Worm (Caenorhabditis elegans): Measurements from ENCODE around the gene gst-15.

Gene gst-15

ce11 chrII:13609655-13610054, 3.3 kb downstream of the gst-15 start, which contains the start of gene gst-20:
Gene gst-20 (minus strand): TSS chrII:13609824.
- TF ChIP-seq dox-1 (GFP tag; IDR thresholded peaks at IDR 0.05): 0 out of 2 replicates have a peak, but pooled peaks have one; percentile 34
- peak; percentile 20 for TF ChIP-seq lin-40 (tag; optimal IDR thresholded peaks at IDR 0.05)
- peak; percentile 50 for TF ChIP-seq tbp1 (GFP tag; optimal IDR thresholded peaks at IDR 0.05)
- peak; percentile 8 for TF ChIP-seq attf-5 (GFP tag; optimal IDR thresholded peaks at IDR 0.05)
- TF ChIP-seq nhr-80 (tag; optimal IDR thresholded peaks at IDR 0.05): peak; percentile 71
- no peak for TF ChIP-seq cebp-1 (GFP tag; IDR thresholded peaks at IDR 0.05)
- TF ChIP-seq cebp-1 (tag; optimal IDR thresholded peaks at IDR 0.05): peak; percentile 29
- TF ChIP-seq let-607 (tag; optimal IDR thresholded peaks at IDR 0.05): peak in 1 of 2 experiments; percentile 15
- no peak for TF ChIP-seq F57C9.4 (tag; optimal IDR thresholded peaks at IDR 0.05)
- TF ChIP-seq ztf-22 (GFP tag; optimal IDR thresholded peaks at IDR 0.05): no peak

ce11 chrII:13600904-13601303, 12.1 kb downstream of the gst-15 start, which contains the start of gene csp-1:
Gene csp-1 (plus strand): TSS chrII:13601204.
- TF ChIP-seq ceh-27 (GFP tag; optimal IDR thresholded peaks at IDR 0.05) (no peak), atf-7 (tag; optimal IDR thresholded peaks at IDR 0.05) (no peak), F52B5.7 (tag; optimal IDR thresholded peaks at IDR 0.05) (no peak), hrde-1 (tag; optimal IDR thresholded peaks at IDR 0.05; ENCODE audit: borderline replicate concordance) (no peak), gei-17 (GFP tag; optimal IDR thresholded peaks at IDR 0.05) (no peak), nfya-2 (GFP tag; IDR thresholded peaks at IDR 0.05) (no peak), snpc-4 (GFP tag; optimal IDR thresholded peaks at IDR 0.05) (no peak), snpc-4 (tag; optimal IDR thresholded peaks at IDR 0.05) (no peak), ztf-18 (tag; optimal IDR thresholded peaks at IDR 0.05) (no peak), cebp-1 (GFP tag; IDR thresholded peaks at IDR 0.05) (no peak), cebp-1 (tag; optimal IDR thresholded peaks at IDR 0.05) (no peak), T07F8.4 (tag; optimal IDR thresholded peaks at IDR 0.05) (no peak), egl-44 (GFP tag; IDR thresholded peaks at IDR 0.05) (no peak), tbx-9 (tag; optimal IDR thresholded peaks at IDR 0.05; ENCODE audit: borderline replicate concordance) (no peak), Y95B8A.8 (GFP tag; IDR thresholded peaks at IDR 0.05) (no peak), sdz-38 (tag; optimal IDR thresholded peaks at IDR 0.05) (no peak), lir-1 (GFP tag; conservative IDR thresholded peaks at IDR 0.05) (no peak), lsl-1 (GFP tag; optimal IDR thresholded peaks at IDR 0.05) (no peak), ama-1 (optimal IDR thresholded peaks at IDR 0.05) (no peak), ama-1 (GFP tag; optimal IDR thresholded peaks at IDR 0.05) (no peak), madf-6 (GFP tag; IDR thresholded peaks at IDR 0.05) (no peak), egrh-3 (GFP tag; IDR thresholded peaks at IDR 0.05) (no peak), unc-130 (GFP tag; optimal IDR thresholded peaks at IDR 0.05) (no peak)

ce11 chrII:13596505-13596977, 16.5 kb downstream of the gst-15 start, which contains the start of the genes fbxc-23 and csc-1:
Gene fbxc-23 (minus strand): TSS chrII:13596555.
Gene csc-1 (plus strand): TSS chrII:13596955.
- TF ChIP-seq F57C9.4 (tag; optimal IDR thresholded peaks at IDR 0.05) (no peak), die-1 (tag; optimal IDR thresholded peaks at IDR 0.05) (no peak), lsl-1 (GFP tag; optimal IDR thresholded peaks at IDR 0.05) (peak; percentile 92), pha-4 (tag; optimal IDR thresholded peaks at IDR 0.05) (no peak), F10E7.11 (tag; optimal IDR thresholded peaks at IDR 0.05) (no peak), rec-8 (tag; optimal IDR thresholded peaks at IDR 0.05) (no peak), nhr-90 (tag; optimal IDR thresholded peaks at IDR 0.05) (no peak), snpc-1.3 (tag; optimal IDR thresholded peaks at IDR 0.05; ENCODE audit: insufficient read depth) (peak; percentile 47), Y95B8A.8 (GFP tag; IDR thresholded peaks at IDR 0.05) (peak; percentile 44; the same call in 1 of the 2 replicates), mcd-1 (GFP tag; IDR thresholded peaks at IDR 0.05) (peak; percentile 30; the same call in 1 of the 2 replicates), Y53G8AR.9 (GFP tag; conservative IDR thresholded peaks at IDR 0.05) (no peak), tbx-9 (tag; optimal IDR thresholded peaks at IDR 0.05; ENCODE audit: borderline replicate concordance) (no peak), hrde-1 (tag; optimal IDR thresholded peaks at IDR 0.05; ENCODE audit: borderline replicate concordance) (no peak), sea-2 (GFP tag; IDR thresholded peaks at IDR 0.05) (no peak), pbrm-1 (GFP tag; IDR thresholded peaks at IDR 0.05) (0 out of 2 replicates have a peak, but pooled peaks have one; percentile 10), xnd-1 (tag; optimal IDR thresholded peaks at IDR 0.05) (peak; percentile 92), snpc-3.4 (tag; optimal IDR thresholded peaks at IDR 0.05) (peak; percentile 75), ceh-58 (GFP tag; IDR thresholded peaks at IDR 0.05) (no peak), Y67H2A.10 (GFP tag; conservative IDR thresholded peaks at IDR 0.05) (no peak), madf-3 (GFP tag; IDR thresholded peaks at IDR 0.05) (no peak)

All from whole organism, young adult.